Worm (Caenorhabditis elegans) whole organism, L1 larva: ENCODE results near the gene Y75B8A.19.

Experiments used
- lin-13 ChIP-seq: fragments of 150-350 bp; optimal IDR thresholded peaks from 2 replicates; lab custom pipeline; 2014; ENCODE audit warnings: missing biosample characterization, missing genetic modification reagents, missing genetic modification characterization
- nhr-19 ChIP-seq: fragments of 200-800 bp; sonication (Bioruptor generic); conservative IDR thresholded peaks from 2 replicates; pipeline ENCODE4 v1.3.6; 2022; ENCODE audit warnings: missing genetic modification characterization, missing compliant biosample characterization
- unc-130 ChIP-seq: fragments of 150-350 bp; optimal IDR thresholded peaks from 2 replicates; lab custom pipeline; 2017; ENCODE audit warnings: missing biosample characterization, missing genetic modification characterization, inconsistent platforms

- TF ChIP-seq lin-13 (GFP tag; lab: Kevin White, UChicago) (no peak), unc-130 (no peak), nhr-19 (GFP tag; lab: Robert Waterston, UW) (no peak)
Observed at ce11 chrIII:12198135-12198534, 28.3 kb upstream of the Y75B8A.19 start.
